Fruit fly (Drosophila melanogaster) whole organism, embryonic: ENCODE data around the gene Ir7g.

Source experiments
- Bteb2 ChIP-seq: fragments of 200-800 bp; sonication (Bioruptor generic); optimal IDR thresholded peaks from 2 replicates; lab custom pipeline; 2016; ENCODE audit warnings: missing biosample characterization, missing genetic modification characterization
- C15 ChIP-seq: fragments of 200-800 bp; sonication (Bioruptor generic); IDR thresholded peaks from 3 replicates; pipeline ENCODE4 v1.3.6; 2022; ENCODE audit warnings: missing biosample characterization, missing genetic modification characterization
- CG10209 ChIP-seq: fragments of 200-800 bp; sonication (Bioruptor generic); optimal IDR thresholded peaks from 3 replicates; lab custom pipeline; 2017; ENCODE audit warnings: missing biosample characterization, mild to moderate bottlenecking, missing genetic modification characterization, missing genetic modification reagents
- CG10366 ChIP-seq: fragments of 200-800 bp; sonication (Bioruptor generic); IDR thresholded peaks from 2 replicates; pipeline ENCODE4 v1.3.6; 2022; ENCODE audit warnings: missing biosample characterization, missing genetic modification characterization
- CG11560 ChIP-seq: fragments of 200-800 bp; sonication (Bioruptor generic); IDR thresholded peaks from 3 replicates; pipeline ENCODE4 v1.3.6; 2022; ENCODE audit warnings: missing biosample characterization, missing genetic modification characterization
- CG11696 ChIP-seq: fragments of 200-800 bp; sonication (Bioruptor generic); IDR thresholded peaks from 2 replicates; pipeline ENCODE4 v1.3.6; 2022; ENCODE audit warnings: missing biosample characterization, missing genetic modification characterization
- CG11723 ChIP-seq: fragments of 200-800 bp; sonication (Bioruptor generic); optimal IDR thresholded peaks from 2 replicates; lab custom pipeline; 2017; ENCODE audit warnings: missing biosample characterization, mild to moderate bottlenecking, missing genetic modification characterization
- CG12071 ChIP-seq: fragments of 200-800 bp; sonication (Bioruptor generic); optimal IDR thresholded peaks from 3 replicates; lab custom pipeline; 2018; ENCODE audit warnings: missing biosample characterization, mild to moderate bottlenecking, missing genetic modification characterization
- CG12219 ChIP-seq: fragments of 200-800 bp; sonication (Bioruptor generic); optimal IDR thresholded peaks from 3 replicates; lab custom pipeline; 2018; ENCODE audit warnings: missing biosample characterization, mild to moderate bottlenecking, missing genetic modification characterization
- CG15269 ChIP-seq: fragments of 200-800 bp; sonication (Bioruptor generic); optimal IDR thresholded peaks from 2 replicates; lab custom pipeline; 2018; ENCODE audit warnings: missing biosample characterization, mild to moderate bottlenecking, missing genetic modification characterization, moderate library complexity
- CG16815 ChIP-seq: fragments of 200-800 bp; sonication (Bioruptor generic); optimal IDR thresholded peaks from 3 replicates; lab custom pipeline; 2017; ENCODE audit warnings: missing biosample characterization, mild to moderate bottlenecking, missing genetic modification characterization
- CG16863 ChIP-seq: fragments of 200-800 bp; sonication (Bioruptor generic); optimal IDR thresholded peaks from 3 replicates; lab custom pipeline; 2016; ENCODE audit warnings: missing biosample characterization, missing genetic modification characterization
- CG17359 ChIP-seq: fragments of 200-800 bp; sonication (Bioruptor generic); optimal IDR thresholded peaks from 3 replicates; lab custom pipeline; 2018; ENCODE audit warnings: missing biosample characterization, mild to moderate bottlenecking, missing genetic modification characterization, moderate library complexity
- CG17802 ChIP-seq: fragments of 200-800 bp; sonication (Bioruptor generic); optimal IDR thresholded peaks from 2 replicates; lab custom pipeline; 2018; ENCODE audit warnings: missing biosample characterization, mild to moderate bottlenecking, missing genetic modification characterization, moderate library complexity
- CG31365 ChIP-seq: fragments of 200-800 bp; sonication (Bioruptor generic); optimal IDR thresholded peaks from 2 replicates; lab custom pipeline; 2018; ENCODE audit warnings: missing biosample characterization, mild to moderate bottlenecking, missing genetic modification characterization
- CG3726 ChIP-seq: fragments of 200-800 bp; sonication (Bioruptor generic); IDR thresholded peaks from 3 replicates; pipeline ENCODE4, ENCODE4 v1.3.6; 2022; ENCODE audit warnings: missing biosample characterization, missing genetic modification characterization
- CG4404 ChIP-seq: fragments of 200-800 bp; sonication (Bioruptor generic); IDR thresholded peaks from 2 replicates; pipeline ENCODE4 v1.3.6; 2022; ENCODE audit warnings: missing biosample characterization, missing genetic modification characterization
- CG4707 ChIP-seq: fragments of 200-800 bp; sonication (Bioruptor generic); optimal IDR thresholded peaks from 2 replicates; lab custom pipeline; 2018; ENCODE audit warnings: missing biosample characterization, mild to moderate bottlenecking, missing genetic modification characterization, moderate library complexity
- CG5180 ChIP-seq: fragments of 200-800 bp; sonication (Bioruptor generic); optimal IDR thresholded peaks from 3 replicates; lab custom pipeline; 2017; ENCODE audit warnings: missing biosample characterization, missing genetic modification characterization, mild to moderate bottlenecking, moderate library complexity, missing genetic modification reagents
- CG7271 ChIP-seq: fragments of 200-800 bp; sonication (Bioruptor generic); optimal IDR thresholded peaks from 2 replicates; lab custom pipeline; 2018; ENCODE audit warnings: missing biosample characterization, mild to moderate bottlenecking, missing genetic modification characterization, moderate library complexity
- CG7786 ChIP-seq: fragments of 200-800 bp; sonication (Bioruptor generic); optimal IDR thresholded peaks from 2 replicates; lab custom pipeline; 2016; ENCODE audit warnings: missing biosample characterization, missing genetic modification characterization
- CG7963 ChIP-seq: fragments of 200-800 bp; sonication (Bioruptor generic); IDR thresholded peaks from 3 replicates; pipeline ENCODE4 v1.3.6; 2022; ENCODE audit warnings: missing biosample characterization, missing genetic modification characterization; ENCODE audit not compliant: partially characterized antibody
- HLH4C ChIP-seq: fragments of 200-800 bp; sonication (Bioruptor generic); IDR thresholded peaks from 3 replicates; pipeline ENCODE4 v1.3.6; 2022; ENCODE audit warnings: missing biosample characterization, missing genetic modification characterization; ENCODE audit not compliant: partially characterized antibody
- NFAT ChIP-seq: fragments of 200-800 bp; sonication (Bioruptor generic); IDR thresholded peaks from 2 replicates; pipeline ENCODE4 v1.3.6; 2022; ENCODE audit warnings: missing biosample characterization, missing genetic modification characterization
- NK7.1 ChIP-seq: fragments of 200-800 bp; sonication (Bioruptor generic); optimal IDR thresholded peaks from 3 replicates; lab custom pipeline; 2016; ENCODE audit warnings: missing biosample characterization, missing genetic modification characterization
- Neu2 ChIP-seq: fragments of 200-800 bp; sonication (Bioruptor generic); optimal IDR thresholded peaks from 3 replicates; lab custom pipeline; 2016; ENCODE audit warnings: missing biosample characterization, missing genetic modification characterization, borderline replicate concordance
- Opbp ChIP-seq: fragments of 200-800 bp; sonication (Bioruptor generic); IDR thresholded peaks from 3 replicates; pipeline ENCODE4 v1.3.6; 2022; ENCODE audit warnings: missing biosample characterization, missing genetic modification characterization; ENCODE audit not compliant: partially characterized antibody
- Xbp1 ChIP-seq: fragments of 200-800 bp; sonication (Bioruptor generic); optimal IDR thresholded peaks from 3 replicates; lab custom pipeline; 2016; ENCODE audit warnings: missing biosample characterization, mild to moderate bottlenecking, missing genetic modification characterization
- ac ChIP-seq: fragments of 200-800 bp; sonication (Bioruptor generic); optimal IDR thresholded peaks from 3 replicates; lab custom pipeline; 2017; ENCODE audit warnings: missing biosample characterization, mild to moderate bottlenecking, missing genetic modification characterization
- bab2 ChIP-seq: fragments of 200-800 bp; sonication (Bioruptor generic); optimal IDR thresholded peaks from 2 replicates; lab custom pipeline; 2016; ENCODE audit warnings: missing biosample characterization, missing genetic modification characterization
- bbx ChIP-seq: fragments of 200-800 bp; sonication (Bioruptor generic); IDR thresholded peaks from 2 replicates; pipeline ENCODE4 v1.3.6; 2022; ENCODE audit warnings: missing biosample characterization, missing genetic modification characterization; ENCODE audit not compliant: partially characterized antibody
- br ChIP-seq: fragments of >200 bp; optimal IDR thresholded peaks from 2 replicates; lab custom pipeline; 2017
- cato ChIP-seq: fragments of 200-800 bp; sonication (Bioruptor generic); optimal IDR thresholded peaks from 2 replicates; lab custom pipeline; 2016; ENCODE audit warnings: missing biosample characterization, missing genetic modification characterization, borderline replicate concordance
- croc ChIP-seq: fragments of 200-800 bp; sonication (Bioruptor generic); conservative IDR thresholded peaks from 3 replicates; pipeline ENCODE4 v1.3.6; 2022; ENCODE audit warnings: missing biosample characterization, missing genetic modification characterization
- ems ChIP-seq: fragments of 200-800 bp; sonication (Bioruptor generic); optimal IDR thresholded peaks from 3 replicates; lab custom pipeline; 2016; ENCODE audit warnings: missing biosample characterization, missing genetic modification characterization
- eve ChIP-seq, 2 experiments: fragments of >200 bp; optimal IDR thresholded peaks; 2 replicates each; lab custom pipeline; 2017; ENCODE audit warnings: missing biosample characterization in 2 of 2, missing genetic modification characterization in 2 of 2
- fd102C ChIP-seq: fragments of 200-800 bp; sonication (Bioruptor generic); optimal IDR thresholded peaks from 2 replicates; lab custom pipeline; 2018; ENCODE audit warnings: missing biosample characterization, mild to moderate bottlenecking, missing genetic modification characterization, moderate library complexity
- grau ChIP-seq: fragments of 200-800 bp; optimal IDR thresholded peaks from 3 replicates; lab custom pipeline; 2019; ENCODE audit warnings: missing biosample characterization, mild to moderate bottlenecking, missing genetic modification characterization, moderate library complexity
- kah ChIP-seq: fragments of 200-800 bp; sonication (Bioruptor generic); optimal IDR thresholded peaks from 2 replicates; lab custom pipeline; 2018; ENCODE audit warnings: missing biosample characterization, mild to moderate bottlenecking, missing genetic modification characterization
- nau ChIP-seq: fragments of 200-800 bp; sonication (Bioruptor generic); optimal IDR thresholded peaks from 3 replicates; lab custom pipeline; 2017; ENCODE audit warnings: missing biosample characterization, mild to moderate bottlenecking, missing genetic modification characterization, missing genetic modification reagents
- p53 ChIP-seq: fragments of 200-800 bp; sonication (Bioruptor generic); optimal IDR thresholded peaks from 2 replicates; lab custom pipeline; 2016; ENCODE audit warnings: missing biosample characterization, missing genetic modification characterization
- peb ChIP-seq: fragments of 200-800 bp; sonication (Bioruptor generic); IDR thresholded peaks from 2 replicates; pipeline ENCODE4 v1.3.6; 2022; ENCODE audit warnings: missing biosample characterization, missing genetic modification characterization
- psq ChIP-seq: fragments of 200-800 bp; sonication (Bioruptor generic); optimal IDR thresholded peaks from 2 replicates; lab custom pipeline; 2017; ENCODE audit warnings: missing biosample characterization, missing genetic modification characterization
- pum ChIP-seq: fragments of 200-800 bp; sonication (Bioruptor generic); optimal IDR thresholded peaks from 2 replicates; lab custom pipeline; 2016; ENCODE audit warnings: missing biosample characterization, missing genetic modification characterization
- pzg ChIP-seq: fragments of 200-800 bp; sonication (Bioruptor generic); optimal IDR thresholded peaks from 3 replicates; lab custom pipeline; 2018; ENCODE audit warnings: missing biosample characterization, mild to moderate bottlenecking, missing genetic modification characterization, moderate library complexity
- sens-2 ChIP-seq: fragments of 200-800 bp; sonication (Bioruptor generic); IDR thresholded peaks from 2 replicates; pipeline ENCODE4 v1.3.6; 2022; ENCODE audit warnings: missing biosample characterization, missing genetic modification characterization
- shn ChIP-seq: fragments of 200-800 bp; sonication (Bioruptor generic); optimal IDR thresholded peaks from 3 replicates; lab custom pipeline; 2016; ENCODE audit warnings: missing biosample characterization, missing genetic modification characterization
- slp2 ChIP-seq: fragments of 200-800 bp; sonication (Bioruptor generic); optimal IDR thresholded peaks from 2 replicates; lab custom pipeline; 2016; ENCODE audit warnings: missing biosample characterization, missing genetic modification characterization
- sob ChIP-seq: fragments of 200-800 bp; sonication (Bioruptor generic); IDR thresholded peaks from 2 replicates; pipeline ENCODE4 v1.3.6; 2022; ENCODE audit warnings: missing biosample characterization, missing genetic modification characterization

Gene Ir7g

DNA sequence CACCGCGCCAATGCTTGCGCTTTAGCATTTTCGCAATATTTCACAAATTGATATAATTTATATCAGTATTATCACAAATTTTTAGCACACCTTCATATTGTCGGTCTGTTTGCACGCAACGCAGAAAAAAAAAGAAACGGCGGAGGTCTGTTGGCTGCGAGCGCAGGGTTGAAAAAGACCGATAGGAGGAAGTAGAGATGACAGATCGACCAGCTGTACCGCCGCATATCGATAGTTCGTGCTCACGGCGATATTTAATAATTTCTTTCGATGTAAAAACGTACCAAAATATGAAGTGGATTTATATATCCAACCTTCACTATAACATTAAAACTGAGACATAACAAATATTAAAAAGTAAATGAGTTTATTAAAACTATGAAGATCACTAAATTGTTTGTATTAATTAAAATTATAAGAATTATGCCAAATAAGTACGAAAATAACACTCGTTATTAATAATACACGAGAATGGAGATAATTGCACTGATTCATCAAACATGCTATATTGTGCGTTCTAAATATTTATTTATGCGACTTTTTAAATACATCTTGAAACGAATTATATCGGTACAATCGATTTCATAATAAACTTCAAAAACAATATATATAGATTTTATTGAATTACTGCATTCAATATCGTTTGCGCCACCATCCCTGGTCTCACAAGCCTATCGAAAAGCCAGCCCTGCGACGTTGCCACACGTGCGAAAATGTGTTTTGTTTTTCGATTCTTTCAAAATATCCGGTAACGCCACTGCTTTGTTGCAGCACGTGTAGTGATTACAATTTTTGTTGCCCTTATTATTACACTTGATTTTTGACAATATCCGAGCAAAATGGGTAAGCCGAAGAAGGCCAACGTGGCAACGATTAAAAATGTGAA is 16.9 kb downstream of the Ir7g start, which contains the start of the genes RpS6 and bys (continued):
- TF ChIP-seq grau = peak; percentile 2
- TF ChIP-seq CG12071 = peak; percentile 55
- peak; percentile 92 for TF ChIP-seq Opbp (GFP tag; lab: Robert Waterston, UW)
- TF ChIP-seq CG7786 (GFP tag; lab: Kevin White, UChicago) = no peak
- TF ChIP-seq CG12219 (GFP tag; lab: Kevin White, UChicago) = peak; percentile 20
- TF ChIP-seq C15 (GFP tag; lab: Robert Waterston, UW) = no peak
- TF ChIP-seq CG31365 (tag; lab: Kevin White, UChicago) = peak; percentile 6
- peak; percentile 45 for TF ChIP-seq CG16815
- TF ChIP-seq CG5180 (GFP tag; lab: Kevin White, UChicago) = peak; percentile 24
- TF ChIP-seq CG10366 (GFP tag; lab: Robert Waterston, UW) = peak; percentile 53
- peak; percentile 73 for TF ChIP-seq sob (GFP tag; lab: Robert Waterston, UW)
- peak; percentile 34 for TF ChIP-seq CG7271
- TF ChIP-seq pum (GFP tag; lab: Kevin White, UChicago) = peak; percentile 1
- peak; percentile 58 for TF ChIP-seq pzg (GFP tag; lab: Kevin White, UChicago)
- TF ChIP-seq CG4707 (GFP tag; lab: Kevin White, UChicago) = peak; percentile 63
- no peak for TF ChIP-seq br (lab: Kevin White, UChicago)
- peak; percentile 73 for TF ChIP-seq HLH4C (GFP tag; lab: Robert Waterston, UW)
- no peak for TF ChIP-seq peb
- TF ChIP-seq CG16863 (GFP tag; lab: Kevin White, UChicago) = no peak
- no peak for TF ChIP-seq cato (GFP tag; lab: Kevin White, UChicago)
- peak; percentile 13 for TF ChIP-seq CG11723 (GFP tag; lab: Kevin White, UChicago)
- TF ChIP-seq CG11560 (tag; lab: Robert Waterston, UW) = no peak
- peak; percentile 36 for TF ChIP-seq bab2
- TF ChIP-seq CG4404 (GFP tag; lab: Robert Waterston, UW) = no peak
- TF ChIP-seq NK7.1 (GFP tag; lab: Kevin White, UChicago) = no peak
- TF ChIP-seq CG17359 (tag; lab: Kevin White, UChicago) = peak; percentile 14
- no peak for TF ChIP-seq eve (GFP tag; optimal IDR thresholded peaks at IDR 0.05; lab: Kevin White, UChicago)
- peak; percentile 91 for TF ChIP-seq bbx
- TF ChIP-seq croc (GFP tag; lab: Robert Waterston, UW) = no peak
- TF ChIP-seq CG17802 (tag; lab: Kevin White, UChicago) = peak; percentile 34
- no peak for TF ChIP-seq psq (GFP tag; lab: Kevin White, UChicago)
- TF ChIP-seq sens-2 (GFP tag; lab: Robert Waterston, UW) = 0 out of 2 replicates have a peak, but pooled peaks have one; percentile 15
- TF ChIP-seq nau = no peak
- TF ChIP-seq CG3726 (GFP tag; lab: Robert Waterston, UW) = 0 out of 3 replicates have a peak, but pooled peaks have one; percentile 23
- TF ChIP-seq NFAT (GFP tag; lab: Robert Waterston, UW) = peak; percentile 81
- peak; percentile 21 for TF ChIP-seq p53
- peak; percentile 24 for TF ChIP-seq CG15269 (tag; lab: Kevin White, UChicago)
- peak; percentile 54 for TF ChIP-seq Xbp1 (GFP tag; lab: Kevin White, UChicago)
- TF ChIP-seq slp2 (GFP tag; lab: Kevin White, UChicago) = peak; percentile 7
- no peak for TF ChIP-seq ems (GFP tag; lab: Kevin White, UChicago)
- TF ChIP-seq ac (GFP tag; lab: Kevin White, UChicago) = peak; percentile 46
- peak; percentile 43 for TF ChIP-seq CG10209
- no peak for TF ChIP-seq Neu2
- peak; percentile 41 for TF ChIP-seq kah
- peak; percentile 58 for TF ChIP-seq Bteb2 (GFP tag; lab: Kevin White, UChicago)
- TF ChIP-seq shn (GFP tag; lab: Kevin White, UChicago) = no peak
- no peak for TF ChIP-seq fd102C (GFP tag; lab: Kevin White, UChicago)
- TF ChIP-seq CG11696 = no peak
- TF ChIP-seq CG7963 (GFP tag; lab: Robert Waterston, UW) = peak; percentile 86
